Fruit fly (Drosophila melanogaster) whole organism, adult: ENCODE measurements around the gene Acbp3.

ENCODE experiments used
- CG1620 ChIP-seq: fragments of 200-800 bp; sonication (Bioruptor generic); optimal IDR thresholded peaks from 2 replicates; lab custom pipeline; 2016; ENCODE audit warnings: missing biosample characterization, missing genetic modification characterization
- CG5204 ChIP-seq: fragments of 200-800 bp; sonication (Bioruptor generic); optimal IDR thresholded peaks from 2 replicates; lab custom pipeline; 2016; ENCODE audit warnings: missing biosample characterization, missing genetic modification characterization
- CG7101 ChIP-seq: fragments of 200-800 bp; sonication (Bioruptor generic); optimal IDR thresholded peaks from 2 replicates; lab custom pipeline; 2018; ENCODE audit warnings: missing biosample characterization, mild to moderate bottlenecking, missing genetic modification characterization, moderate library complexity
- Clk ChIP-seq: fragments of 200-800 bp; sonication (Bioruptor generic); optimal IDR thresholded peaks from 2 replicates; lab custom pipeline; 2017; ENCODE audit warnings: missing biosample characterization, missing genetic modification characterization
- bab1 ChIP-seq: fragments of 200-800 bp; sonication (Bioruptor generic); optimal IDR thresholded peaks from 3 replicates; lab custom pipeline; 2019; ENCODE audit warnings: missing biosample characterization, mild to moderate bottlenecking, missing genetic modification characterization, moderate library complexity
- tj ChIP-seq: fragments of 200-800 bp; sonication (Bioruptor generic); optimal IDR thresholded peaks from 3 replicates; lab custom pipeline; 2017; ENCODE audit warnings: missing biosample characterization, mild to moderate bottlenecking, missing genetic modification characterization, moderate library complexity

DNA sequence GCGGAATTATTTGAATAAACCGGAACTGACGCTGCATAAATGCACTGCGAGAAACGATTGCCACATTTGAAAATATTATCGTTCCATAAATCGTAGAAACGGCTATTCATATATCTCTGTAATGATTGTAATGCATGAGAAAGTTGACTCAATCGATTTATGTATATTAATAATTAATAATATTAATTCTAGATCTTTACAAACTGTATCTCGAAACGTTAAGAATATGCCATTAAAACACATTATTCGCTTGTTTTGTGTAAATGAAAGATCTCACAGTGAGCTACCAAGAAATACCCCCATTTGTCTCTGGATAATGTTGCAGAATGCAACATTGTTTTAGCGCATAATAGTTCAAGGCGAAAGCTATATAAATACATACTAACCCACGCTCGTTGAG is 19.2 kb downstream of the Acbp3 start:
- TF ChIP-seq bab1 (GFP tag; lab: Kevin White, UChicago) (no peak), CG7101 (tag; lab: Kevin White, UChicago) (no peak), CG5204 (no peak), Clk (no peak), CG1620 (GFP tag; lab: Kevin White, UChicago) (no peak), tj (GFP tag; lab: Kevin White, UChicago) (no peak)
